Worm (Caenorhabditis elegans): ENCODE measurements around the gene nipa-1.

nipa-1 gene

DNA sequence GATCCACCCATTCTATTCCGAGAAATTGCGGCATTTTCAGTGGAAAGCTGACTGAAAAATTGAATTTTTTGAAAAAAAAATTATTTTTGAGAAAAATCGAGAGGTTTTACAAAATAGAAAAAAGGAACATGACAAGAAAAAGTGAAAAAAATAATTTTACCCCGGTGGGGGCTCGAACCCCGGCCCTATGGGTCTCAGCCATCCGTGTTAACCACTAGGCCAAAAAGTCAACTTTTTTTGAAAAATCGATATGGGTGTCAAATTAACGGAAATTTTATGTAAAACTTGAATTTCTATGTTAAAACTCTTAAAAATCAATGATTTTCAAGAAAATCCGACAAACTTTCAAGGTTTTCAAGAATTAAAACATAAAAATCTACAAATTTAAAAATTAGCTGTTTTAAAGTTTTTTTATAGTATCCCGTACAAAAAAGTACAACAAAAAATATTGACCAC, 23.0 kb downstream of the nipa-1 start, which contains the start of gene Y53G8B.2:
Gene Y53G8B.2, minus strand, starts transcription at position 51 of the 456 bp plus-strand sequence.
- TF ChIP-seq ceh-16 (tag; optimal IDR thresholded peaks at IDR 0.05) = no peak
- TF ChIP-seq ztf-11 (tag; optimal IDR thresholded peaks at IDR 0.05) = no peak
- no peak for TF ChIP-seq R02D3.7 (tag; optimal IDR thresholded peaks at IDR 0.05)
- no peak for TF ChIP-seq aly-2 (tag; optimal IDR thresholded peaks at IDR 0.05)
- no peak for TF ChIP-seq sem-4 (tag; optimal IDR thresholded peaks at IDR 0.05)
- no peak for TF ChIP-seq alr-1 (tag; optimal IDR thresholded peaks at IDR 0.05)
- no peak for TF ChIP-seq zag-1 (tag; optimal IDR thresholded peaks at IDR 0.05)
- TF ChIP-seq mdl-1 (tag; optimal IDR thresholded peaks at IDR 0.05) = no peak
- TF ChIP-seq nhr-21 (tag; optimal IDR thresholded peaks at IDR 0.05) = no peak
- no peak for TF ChIP-seq fos-1 (tag; optimal IDR thresholded peaks at IDR 0.05)

DNA sequence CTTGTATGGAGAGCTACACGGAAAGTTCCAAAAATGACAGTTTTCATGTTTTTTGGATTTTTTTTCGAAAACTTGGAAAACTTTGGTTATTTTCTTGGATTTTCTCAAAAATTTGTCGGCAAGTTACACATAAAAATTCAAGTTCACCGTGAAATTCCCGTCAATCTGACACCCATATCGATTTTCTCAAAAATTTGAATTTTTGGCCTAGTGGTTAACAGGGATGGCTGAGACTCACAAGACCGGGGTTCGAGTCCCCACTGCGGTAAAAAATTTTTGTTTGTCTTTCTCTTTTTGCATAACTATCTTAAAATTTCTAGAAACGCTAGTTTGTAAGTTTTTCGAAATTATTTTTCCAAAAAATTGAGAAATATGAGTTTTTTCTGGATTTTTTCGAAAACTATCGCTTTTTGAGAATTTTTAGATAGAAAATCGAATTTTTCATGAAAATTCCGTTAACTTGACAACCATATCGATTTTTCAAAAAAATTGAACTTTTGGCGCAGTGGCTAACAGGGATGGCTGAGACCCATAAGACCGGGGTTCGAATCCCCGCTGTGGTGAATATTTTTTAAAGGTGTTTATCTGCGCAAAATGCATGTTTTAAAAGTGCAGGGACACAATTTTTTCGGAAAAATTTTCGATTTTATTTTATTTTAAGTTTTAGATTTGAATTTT, 26.2 kb downstream of the nipa-1 start:
- no peak for TF ChIP-seq sma-9 (GFP tag; optimal IDR thresholded peaks at IDR 0.05)
- no peak for TF ChIP-seq sma-9 (tag; optimal IDR thresholded peaks at IDR 0.05)
- TF ChIP-seq nhr-77 (tag; optimal IDR thresholded peaks at IDR 0.05) = no peak
- no peak for TF ChIP-seq ztf-1 (GFP tag; conservative IDR thresholded peaks at IDR 0.05)
- no peak for TF ChIP-seq elt-3 (tag; optimal IDR thresholded peaks at IDR 0.05)
- no peak for TF ChIP-seq nhr-21 (tag; optimal IDR thresholded peaks at IDR 0.05)
- TF ChIP-seq ztf-4 (tag; optimal IDR thresholded peaks at IDR 0.05) = no peak
- no peak for TF ChIP-seq nhr-23 (tag; optimal IDR thresholded peaks at IDR 0.05)
- TF ChIP-seq Y55F3AM.14 (GFP tag; optimal IDR thresholded peaks at IDR 0.05) = no peak
- no peak for TF ChIP-seq unc-55 (GFP tag; optimal IDR thresholded peaks at IDR 0.05)
- no peak for TF ChIP-seq blmp-1 (tag; optimal IDR thresholded peaks at IDR 0.05; ENCODE audit: insufficient read depth)
- no peak for TF ChIP-seq gmeb-1 (tag; optimal IDR thresholded peaks at IDR 0.05)
- no peak for TF ChIP-seq crh-2 (tag; optimal IDR thresholded peaks at IDR 0.05)
- no peak for TF ChIP-seq egl-27 (tag; optimal IDR thresholded peaks at IDR 0.05)
- TF ChIP-seq snpc-4 (tag; optimal IDR thresholded peaks at IDR 0.05) = no peak
- no peak for TF ChIP-seq nhr-237 (tag; optimal IDR thresholded peaks at IDR 0.05)
- no peak for TF ChIP-seq peb-1 (tag; optimal IDR thresholded peaks at IDR 0.05)
- no peak for TF ChIP-seq sem-4 (tag; optimal IDR thresholded peaks at IDR 0.05)
- TF ChIP-seq nhr-6 (tag; optimal IDR thresholded peaks at IDR 0.05) = no peak
- no peak for TF ChIP-seq skn-1 (tag; optimal IDR thresholded peaks at IDR 0.05)

DNA sequence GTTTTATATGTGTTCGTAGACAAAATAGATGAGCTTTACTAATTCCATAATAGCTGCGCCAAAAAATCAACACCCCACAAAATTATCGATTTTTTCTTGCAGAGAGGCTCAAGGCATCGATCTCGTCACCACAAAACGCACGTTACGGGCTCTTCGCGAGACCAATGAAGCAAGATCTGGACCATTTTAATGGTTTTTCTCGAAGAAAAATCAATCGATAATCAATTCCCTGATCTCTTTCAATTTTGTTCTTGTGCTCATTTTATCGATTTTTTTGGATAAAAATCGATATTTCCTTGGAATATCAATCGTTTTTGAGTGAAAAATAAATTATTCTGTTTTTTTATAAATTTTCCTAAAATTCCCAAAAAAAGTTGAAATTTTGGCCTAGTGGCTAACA, 26.8 kb downstream of the nipa-1 start:
- TF ChIP-seq unc-62 (GFP tag; optimal IDR thresholded peaks at IDR 0.05) (no peak), mdl-1 (tag; optimal IDR thresholded peaks at IDR 0.05) (no peak), mbf-1 (tag; optimal IDR thresholded peaks at IDR 0.05) (no peak), ztf-1 (GFP tag; conservative IDR thresholded peaks at IDR 0.05) (no peak), nhr-129 (tag; optimal IDR thresholded peaks at IDR 0.05) (no peak), ama-1 (optimal IDR thresholded peaks at IDR 0.05) (no peak), snpc-4 (tag; optimal IDR thresholded peaks at IDR 0.05) (no peak), fos-1 (tag; optimal IDR thresholded peaks at IDR 0.05) (no peak), ZK546.5 (tag; optimal IDR thresholded peaks at IDR 0.05) (no peak), lin-13 (GFP tag; optimal IDR thresholded peaks at IDR 0.05) (no peak), dmd-4 (tag; optimal IDR thresholded peaks at IDR 0.05) (no peak), nhr-6 (tag; optimal IDR thresholded peaks at IDR 0.05) (no peak), aly-2 (tag; optimal IDR thresholded peaks at IDR 0.05) (no peak), zag-1 (tag; optimal IDR thresholded peaks at IDR 0.05) (no peak), F13H6.1 (tag; optimal IDR thresholded peaks at IDR 0.05) (no peak), nhr-237 (tag; optimal IDR thresholded peaks at IDR 0.05) (no peak), peb-1 (tag; optimal IDR thresholded peaks at IDR 0.05) (no peak), blmp-1 (tag; optimal IDR thresholded peaks at IDR 0.05; ENCODE audit: insufficient read depth) (no peak), skn-1 (tag; optimal IDR thresholded peaks at IDR 0.05) (no peak), elt-1 (tag; optimal IDR thresholded peaks at IDR 0.05) (no peak)

DNA sequence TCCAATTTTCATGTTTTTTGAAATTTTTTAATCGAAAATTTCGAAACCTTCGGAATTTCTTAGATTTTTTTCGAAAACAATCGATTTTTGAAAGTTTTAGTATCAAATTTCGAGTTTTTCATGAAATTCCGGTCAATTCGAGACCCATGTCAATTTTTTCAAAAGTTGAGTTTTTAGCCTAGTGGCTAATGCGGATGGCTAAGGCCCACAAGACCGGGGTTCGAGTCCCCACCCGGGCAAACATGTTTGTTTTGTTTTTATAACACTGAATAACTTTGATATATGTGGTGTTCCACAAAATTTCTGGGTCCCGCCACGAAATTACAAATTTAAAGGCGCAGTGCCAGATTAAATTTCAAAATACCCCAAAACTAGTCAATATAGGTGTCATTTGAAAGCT, 27.5 kb downstream of the nipa-1 start:
- no peak for TF ChIP-seq mbf-1 (tag; optimal IDR thresholded peaks at IDR 0.05)
- no peak for TF ChIP-seq lin-13 (GFP tag; optimal IDR thresholded peaks at IDR 0.05)
- no peak for TF ChIP-seq zag-1 (tag; optimal IDR thresholded peaks at IDR 0.05)
- no peak for TF ChIP-seq egl-27 (tag; optimal IDR thresholded peaks at IDR 0.05)
- TF ChIP-seq elt-3 (tag; optimal IDR thresholded peaks at IDR 0.05) = no peak
